Worm (Caenorhabditis elegans) whole organism, mixed stage, embryonic: Measurements from ENCODE around the gene fbxb-6.

Source experiments
- blmp-1 ChIP-seq: fragments of 150-350 bp; optimal IDR thresholded peaks from 2 replicates; lab custom pipeline; 2014; ENCODE audit warnings: missing biosample characterization, missing genetic modification characterization
- ces-1 ChIP-seq: fragments of 150-350 bp; optimal IDR thresholded peaks from 2 replicates; lab custom pipeline; 2014; ENCODE audit warnings: missing biosample characterization, missing genetic modification reagents, missing genetic modification characterization
- lin-13 ChIP-seq: fragments of 150-350 bp; optimal IDR thresholded peaks from 2 replicates; lab custom pipeline; 2014; ENCODE audit warnings: missing biosample characterization, missing genetic modification characterization
- lin-32 ChIP-seq: fragments of 200-800 bp; sonication (Bioruptor generic); optimal IDR thresholded peaks from 2 replicates; lab custom pipeline; 2018; ENCODE audit warnings: mild to moderate bottlenecking, missing genetic modification characterization, missing compliant biosample characterization
- lsy-2 ChIP-seq: fragments of 150-350 bp; optimal IDR thresholded peaks from 2 replicates; lab custom pipeline; 2014; ENCODE audit warnings: missing biosample characterization, missing genetic modification characterization
- nhr-2 ChIP-seq: fragments of 150-350 bp; optimal IDR thresholded peaks from 2 replicates; lab custom pipeline; 2014; ENCODE audit warnings: missing biosample characterization, missing genetic modification characterization
- nhr-28 ChIP-seq: fragments of 150-350 bp; optimal IDR thresholded peaks from 2 replicates; lab custom pipeline; 2014; ENCODE audit warnings: missing biosample characterization, missing genetic modification characterization
- sptf-1 ChIP-seq: sonication (generic microtip); optimal IDR thresholded peaks from 2 replicates; lab custom pipeline; 2017; ENCODE audit warnings: mild to moderate bottlenecking, missing genetic modification characterization, moderate library complexity, missing compliant biosample characterization
- unc-39 ChIP-seq: fragments of 150-350 bp; optimal IDR thresholded peaks from 2 replicates; lab custom pipeline; 2014; ENCODE audit warnings: missing biosample characterization, missing genetic modification characterization
- unc-62 ChIP-seq: fragments of 150-350 bp; optimal IDR thresholded peaks from 2 replicates; lab custom pipeline; 2014; ENCODE audit warnings: missing biosample characterization, missing genetic modification reagents, missing genetic modification characterization
- zip-8 ChIP-seq: fragments of 150-350 bp; optimal IDR thresholded peaks from 2 replicates; lab custom pipeline; 2014; ENCODE audit warnings: missing biosample characterization, missing genetic modification characterization
- ztf-11 ChIP-seq: fragments of 150-350 bp; optimal IDR thresholded peaks from 2 replicates; lab custom pipeline; 2014; ENCODE audit warnings: missing biosample characterization, missing genetic modification characterization

DNA sequence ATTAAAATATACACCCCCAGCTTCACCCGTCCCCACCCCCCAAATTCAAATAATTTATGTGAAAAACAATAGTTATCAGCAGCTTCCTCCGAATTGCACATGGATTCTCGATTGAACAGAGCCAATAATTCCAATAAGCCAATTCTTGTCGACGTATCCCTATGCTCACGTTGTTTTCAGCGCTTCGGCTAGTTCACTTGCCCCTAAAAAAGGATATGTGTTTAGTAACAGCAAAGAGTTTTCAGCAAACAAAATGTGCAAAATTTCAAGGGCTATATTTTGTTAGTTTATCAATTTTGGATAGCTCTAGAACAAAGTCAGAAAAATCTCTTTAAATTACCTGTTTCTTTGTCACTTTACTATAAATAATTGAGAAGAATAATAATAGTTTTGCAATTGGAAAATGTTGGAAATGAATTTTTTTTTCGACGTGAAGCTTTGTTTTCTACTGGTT is 19.2 kb downstream of the fbxb-6 start, which contains the start of the genes T16A1.5 and fbxc-49:
- no peak for TF ChIP-seq lin-13 (tag; lab: Kevin White, UChicago)
- TF ChIP-seq lin-32 (GFP tag; lab: Kevin White, UChicago) = no peak
- no peak for TF ChIP-seq nhr-28 (tag; lab: Kevin White, UChicago)
- no peak for TF ChIP-seq nhr-2
- TF ChIP-seq sptf-1 = no peak
- no peak for TF ChIP-seq unc-39 (tag; lab: Kevin White, UChicago)
- no peak for TF ChIP-seq lsy-2 (tag; lab: Kevin White, UChicago)
- TF ChIP-seq zip-8 (tag; lab: Kevin White, UChicago) = no peak
- TF ChIP-seq blmp-1 = no peak
- no peak for TF ChIP-seq ces-1 (GFP tag; lab: Kevin White, UChicago)
- no peak for TF ChIP-seq unc-62 (GFP tag; lab: Kevin White, UChicago)
- no peak for TF ChIP-seq ztf-11 (tag; lab: Kevin White, UChicago)
